Fruit fly (Drosophila melanogaster) whole organism, pupa: ENCODE data around the gene CG1324.

Source experiments
- CG10348 ChIP-seq: fragments of 200-800 bp; sonication (Bioruptor generic); IDR thresholded peaks from 2 replicates; pipeline ENCODE4 v1.3.6; 2022; ENCODE audit warnings: missing biosample characterization, missing genetic modification characterization
- CG13204 ChIP-seq: fragments of 200-800 bp; sonication (Bioruptor generic); optimal IDR thresholded peaks from 2 replicates; lab custom pipeline; 2018; ENCODE audit warnings: missing biosample characterization, mild to moderate bottlenecking, missing genetic modification characterization, moderate library complexity
- CG32121 ChIP-seq: fragments of 200-800 bp; sonication (Bioruptor generic); IDR thresholded peaks from 2 replicates; pipeline ENCODE4 v1.3.6; 2022; ENCODE audit warnings: missing biosample characterization, missing genetic modification characterization
- CG34367 ChIP-seq: fragments of 200-800 bp; sonication (Bioruptor generic); optimal IDR thresholded peaks from 2 replicates; lab custom pipeline; 2018; ENCODE audit warnings: missing biosample characterization, mild to moderate bottlenecking, missing genetic modification characterization
- CG8159 ChIP-seq: fragments of 200-800 bp; sonication (Bioruptor generic); optimal IDR thresholded peaks from 3 replicates; lab custom pipeline; 2018; ENCODE audit warnings: missing biosample characterization, mild to moderate bottlenecking, missing genetic modification characterization, moderate library complexity
- CG9948 ChIP-seq: fragments of 200-800 bp; sonication (Bioruptor generic); optimal IDR thresholded peaks from 2 replicates; lab custom pipeline; 2018; ENCODE audit warnings: missing biosample characterization, mild to moderate bottlenecking, missing genetic modification characterization, moderate library complexity
- EcR ChIP-seq: fragments of 200-800 bp; sonication (Bioruptor generic); optimal IDR thresholded peaks from 3 replicates; lab custom pipeline; 2019; ENCODE audit warnings: missing biosample characterization, missing genetic modification characterization, mild to moderate bottlenecking, moderate library complexity, missing genetic modification reagents
- fd96Ca ChIP-seq: fragments of 200-800 bp; sonication (Bioruptor generic); IDR thresholded peaks from 3 replicates; pipeline ENCODE4 v1.3.6; 2022; ENCODE audit warnings: missing biosample characterization, missing genetic modification characterization

DNA sequence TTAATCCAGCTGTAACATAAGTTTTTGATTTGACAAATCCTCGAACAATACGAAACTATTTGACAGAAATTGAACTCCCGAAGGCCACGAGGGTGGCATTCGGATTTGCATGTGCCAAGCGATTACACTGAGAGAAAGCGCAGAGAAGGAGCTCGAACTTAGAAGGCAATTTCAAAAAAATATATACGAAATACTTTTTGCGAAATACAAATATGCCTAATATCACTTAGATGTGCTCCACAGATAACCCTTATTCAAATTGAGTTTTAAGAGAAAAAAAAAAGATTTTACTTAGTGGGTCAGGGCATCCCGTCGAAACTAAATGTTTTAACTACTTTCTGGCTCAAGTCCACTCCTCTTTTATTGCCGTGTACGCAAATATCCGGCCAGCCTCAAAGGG lies 7.2 kb downstream of the CG1324 start:
- no peak for TF ChIP-seq fd96Ca (GFP tag; lab: Robert Waterston, UW)
- TF ChIP-seq CG13204 (GFP tag; lab: Kevin White, UChicago): no peak
- no peak for TF ChIP-seq CG10348
- no peak for TF ChIP-seq EcR (GFP tag; lab: Kevin White, UChicago)
- TF ChIP-seq CG9948 (tag; lab: Kevin White, UChicago): no peak
- no peak for TF ChIP-seq CG8159
- TF ChIP-seq CG34367 (tag; lab: Kevin White, UChicago): no peak
- no peak for TF ChIP-seq CG32121 (GFP tag; lab: Robert Waterston, UW)
